Worm (Caenorhabditis elegans): ENCODE data around the gene smoc-1.

smoc-1 gene

DNA sequence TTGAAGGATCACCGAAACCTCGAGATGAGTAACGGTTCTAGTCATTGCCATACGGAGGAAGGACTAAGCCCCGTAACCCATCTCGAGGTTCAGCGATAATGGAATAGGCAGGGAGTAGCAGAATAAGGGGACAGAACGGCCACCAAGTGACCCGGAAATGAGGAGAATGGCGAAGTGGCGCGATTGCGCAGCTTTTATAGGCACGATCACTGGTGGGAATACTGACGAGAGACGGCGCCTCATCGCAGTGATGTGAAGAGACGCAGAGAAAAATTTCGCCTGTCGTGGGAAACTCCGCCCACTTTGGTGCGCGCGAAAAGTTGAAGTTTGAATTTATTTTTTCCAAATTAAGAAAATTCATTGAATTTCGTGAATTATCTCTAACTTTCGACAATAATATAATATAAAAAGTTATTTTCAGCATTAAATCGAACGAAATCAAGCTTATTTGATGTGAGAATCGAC, 12.6 kb downstream of the smoc-1 start, which contains the start of gene F55A11.4 (continued):
- no peak for TF ChIP-seq K12H6.12 (tag; optimal IDR thresholded peaks at IDR 0.05)
- no peak for TF ChIP-seq ceh-91 (GFP tag; IDR thresholded peaks at IDR 0.05)
- TF ChIP-seq B0336.3 (GFP tag; IDR thresholded peaks at IDR 0.05): peak; percentile 46
- TF ChIP-seq lin-26 (GFP tag; IDR thresholded peaks at IDR 0.05): no peak
- no peak for TF ChIP-seq egl-44 (GFP tag; IDR thresholded peaks at IDR 0.05)
- no peak for TF ChIP-seq ztf-3 (GFP tag; optimal IDR thresholded peaks at IDR 0.05)
- TF ChIP-seq F52B5.7 (tag; optimal IDR thresholded peaks at IDR 0.05): peak; percentile 49
- TF ChIP-seq ceh-58 (GFP tag; IDR thresholded peaks at IDR 0.05): no peak
- no peak for TF ChIP-seq ets-4 (GFP tag; optimal IDR thresholded peaks at IDR 0.05)
- no peak for TF ChIP-seq F57A8.1 (GFP tag; optimal IDR thresholded peaks at IDR 0.05)
- TF ChIP-seq lir-1 (GFP tag; conservative IDR thresholded peaks at IDR 0.05): no peak
- no peak for TF ChIP-seq ceh-40 (GFP tag; IDR thresholded peaks at IDR 0.05)
- peak; percentile 62 for TF ChIP-seq lsl-1 (GFP tag; optimal IDR thresholded peaks at IDR 0.05)
- TF ChIP-seq tlf-1 (GFP tag; optimal IDR thresholded peaks at IDR 0.05): no peak
- peak; percentile 52 for TF ChIP-seq madf-8 (GFP tag; conservative IDR thresholded peaks at IDR 0.05)
- TF ChIP-seq snpc-1.1 (tag; optimal IDR thresholded peaks at IDR 0.05; ENCODE audit: insufficient read depth): peak; percentile 4
- peak; percentile 38; the same call in 1 of the 2 replicates for TF ChIP-seq pbrm-1 (GFP tag; IDR thresholded peaks at IDR 0.05)
- TF ChIP-seq repo-1 (tag; optimal IDR thresholded peaks at IDR 0.05): peak; percentile 24
- peak; percentile 70 for TF ChIP-seq lin-54 (GFP tag; optimal IDR thresholded peaks at IDR 0.05)
- TF ChIP-seq sdz-38 (tag; optimal IDR thresholded peaks at IDR 0.05): no peak
- TF ChIP-seq hmg-20 (GFP tag; IDR thresholded peaks at IDR 0.05): no peak
- TF ChIP-seq xnd-1 (tag; optimal IDR thresholded peaks at IDR 0.05): peak; percentile 38
- no peak for TF ChIP-seq sea-2 (GFP tag; IDR thresholded peaks at IDR 0.05)
- no peak for TF ChIP-seq madf-10 (tag; optimal IDR thresholded peaks at IDR 0.05)
- peak; percentile 43 for TF ChIP-seq tbp1 (GFP tag; optimal IDR thresholded peaks at IDR 0.05)
- TF ChIP-seq mcd-1 (GFP tag; IDR thresholded peaks at IDR 0.05): peak; percentile 57
- peak; percentile 16 for TF ChIP-seq hrde-1 (tag; optimal IDR thresholded peaks at IDR 0.05; ENCODE audit: borderline replicate concordance)
- TF ChIP-seq F33H1.4 (GFP tag; IDR thresholded peaks at IDR 0.05): peak; percentile 26
- peak; percentile 81 for TF ChIP-seq madf-6 (GFP tag; IDR thresholded peaks at IDR 0.05)
- peak; percentile 59 for TF ChIP-seq dox-1 (GFP tag; IDR thresholded peaks at IDR 0.05)
- no peak for TF ChIP-seq ztf-22 (GFP tag; optimal IDR thresholded peaks at IDR 0.05)
- no peak for TF ChIP-seq lag-1 (GFP tag; IDR thresholded peaks at IDR 0.05)
- peak; percentile 75 for TF ChIP-seq aptf-2 (GFP tag; conservative IDR thresholded peaks at IDR 0.05)
- no peak for TF ChIP-seq nhr-90 (tag; optimal IDR thresholded peaks at IDR 0.05)
- TF ChIP-seq ztf-18 (tag; optimal IDR thresholded peaks at IDR 0.05): no peak

ce11 chrV:11773420-11773819, 16.0 kb downstream of the smoc-1 start, which contains the start of gene bus-18:
Gene bus-18, plus strand, starts transcription at chrV:11773720.
- no peak for TF ChIP-seq F55B11.4 (tag; optimal IDR thresholded peaks at IDR 0.05; ENCODE audit: borderline replicate concordance, insufficient read depth)
- no peak for TF ChIP-seq sdz-38 (tag; optimal IDR thresholded peaks at IDR 0.05)
- TF ChIP-seq F52B5.7 (tag; optimal IDR thresholded peaks at IDR 0.05): no peak
- TF ChIP-seq madf-10 (tag; optimal IDR thresholded peaks at IDR 0.05): no peak
- no peak for TF ChIP-seq ceh-40 (GFP tag; IDR thresholded peaks at IDR 0.05)
- no peak for TF ChIP-seq ama-1 (optimal IDR thresholded peaks at IDR 0.05)
- TF ChIP-seq ama-1 (GFP tag; optimal IDR thresholded peaks at IDR 0.05): no peak
- no peak for TF ChIP-seq egrh-3 (GFP tag; IDR thresholded peaks at IDR 0.05)
- TF ChIP-seq ceh-79 (tag; optimal IDR thresholded peaks at IDR 0.05): no peak
- TF ChIP-seq F22D6.2 (tag; optimal IDR thresholded peaks at IDR 0.05): no peak
- TF ChIP-seq zim-3 (tag; optimal IDR thresholded peaks at IDR 0.05): no peak
